Fruit fly (Drosophila melanogaster) whole organism, embryonic: Measurements from ENCODE around the gene CG12643.
A peak's percentile ranks its signal among the peaks of the same experiment; 100 is the strongest.

ENCODE experiments used
- CG10209 ChIP-seq: fragments of 200-800 bp; sonication (Bioruptor generic); optimal IDR thresholded peaks from 3 replicates; lab custom pipeline; 2017; ENCODE audit warnings: missing biosample characterization, mild to moderate bottlenecking, missing genetic modification characterization, missing genetic modification reagents
- CG10274 ChIP-seq: fragments of 200-800 bp; sonication (Bioruptor generic); optimal IDR thresholded peaks from 3 replicates; lab custom pipeline; 2017; ENCODE audit warnings: missing biosample characterization, mild to moderate bottlenecking, missing genetic modification characterization
- CG12071 ChIP-seq: fragments of 200-800 bp; sonication (Bioruptor generic); optimal IDR thresholded peaks from 3 replicates; lab custom pipeline; 2018; ENCODE audit warnings: missing biosample characterization, mild to moderate bottlenecking, missing genetic modification characterization
- CG12769 ChIP-seq: fragments of 200-800 bp; sonication (Bioruptor generic); optimal IDR thresholded peaks from 2 replicates; lab custom pipeline; 2019; ENCODE audit warnings: missing biosample characterization, mild to moderate bottlenecking, missing genetic modification characterization, moderate library complexity
- CG12942 ChIP-seq: fragments of 200-800 bp; sonication (Bioruptor generic); optimal IDR thresholded peaks from 3 replicates; lab custom pipeline; 2016; ENCODE audit warnings: missing biosample characterization, missing genetic modification characterization
- CG15011 ChIP-seq: fragments of 200-800 bp; sonication (Bioruptor generic); optimal IDR thresholded peaks from 3 replicates; lab custom pipeline; 2018; ENCODE audit warnings: missing biosample characterization, mild to moderate bottlenecking, missing genetic modification characterization
- CG16863 ChIP-seq: fragments of 200-800 bp; sonication (Bioruptor generic); optimal IDR thresholded peaks from 3 replicates; lab custom pipeline; 2016; ENCODE audit warnings: missing biosample characterization, missing genetic modification characterization
- CG17568 ChIP-seq: fragments of 200-800 bp; sonication (Bioruptor generic); optimal IDR thresholded peaks from 2 replicates; lab custom pipeline; 2018; ENCODE audit warnings: missing biosample characterization, mild to moderate bottlenecking, missing genetic modification characterization, moderate library complexity
- CG18011 ChIP-seq: fragments of 200-800 bp; sonication (Bioruptor generic); optimal IDR thresholded peaks from 2 replicates; lab custom pipeline; 2017; ENCODE audit warnings: missing biosample characterization, missing genetic modification characterization, mild to moderate bottlenecking, moderate library complexity, missing genotype
- CG18476 ChIP-seq: fragments of 200-800 bp; sonication (Bioruptor generic); optimal IDR thresholded peaks from 2 replicates; lab custom pipeline; 2016; ENCODE audit warnings: missing biosample characterization, mild to moderate bottlenecking, missing genetic modification characterization
- CG18599 ChIP-seq: fragments of 200-800 bp; sonication (Bioruptor generic); optimal IDR thresholded peaks from 3 replicates; lab custom pipeline; 2017; ENCODE audit warnings: missing biosample characterization, missing genetic modification characterization, mild to moderate bottlenecking, moderate library complexity, missing genetic modification reagents
- CG2875 ChIP-seq: fragments of 200-800 bp; sonication (Bioruptor generic); optimal IDR thresholded peaks from 2 replicates; lab custom pipeline; 2017; ENCODE audit warnings: missing biosample characterization, mild to moderate bottlenecking, missing genetic modification characterization, missing genetic modification reagents
- CG31388 ChIP-seq: fragments of 200-800 bp; sonication (Bioruptor generic); optimal IDR thresholded peaks from 2 replicates; lab custom pipeline; 2016; ENCODE audit warnings: missing biosample characterization, missing genetic modification characterization
- CG3163 ChIP-seq: fragments of 200-800 bp; sonication (Bioruptor generic); optimal IDR thresholded peaks from 3 replicates; lab custom pipeline; 2016; ENCODE audit warnings: missing biosample characterization, missing genetic modification characterization
- CG3847 ChIP-seq: fragments of 200-800 bp; sonication (Bioruptor generic); IDR thresholded peaks from 2 replicates; pipeline ENCODE4 v1.3.6; 2022; ENCODE audit warnings: missing biosample characterization, missing genetic modification characterization
- CG4282 ChIP-seq: fragments of 200-800 bp; sonication (Bioruptor generic); optimal IDR thresholded peaks from 2 replicates; lab custom pipeline; 2016; ENCODE audit warnings: missing biosample characterization, missing genetic modification characterization
- CG43689 ChIP-seq: fragments of 200-800 bp; sonication (Bioruptor generic); IDR thresholded peaks from 2 replicates; pipeline ENCODE4 v1.3.6; 2022; ENCODE audit warnings: missing biosample characterization, missing genetic modification characterization
- CG5953 ChIP-seq: fragments of 200-800 bp; sonication (Bioruptor generic); IDR thresholded peaks from 2 replicates; pipeline ENCODE4 v1.3.6; 2022; ENCODE audit warnings: missing biosample characterization, missing genetic modification characterization
- CG6813 ChIP-seq: fragments of 200-800 bp; sonication (Bioruptor generic); optimal IDR thresholded peaks from 2 replicates; lab custom pipeline; 2017; ENCODE audit warnings: missing biosample characterization, missing genetic modification characterization, mild to moderate bottlenecking, moderate library complexity, missing genetic modification reagents
- CG8388 ChIP-seq: fragments of 200-800 bp; sonication (Bioruptor generic); optimal IDR thresholded peaks from 2 replicates; lab custom pipeline; 2019; ENCODE audit warnings: missing biosample characterization, mild to moderate bottlenecking, missing genetic modification characterization, moderate library complexity
- Dip2 ChIP-seq: fragments of 200-800 bp; sonication (Bioruptor generic); IDR thresholded peaks from 2 replicates; pipeline ENCODE4 v1.3.6; 2022; ENCODE audit warnings: missing biosample characterization, missing genetic modification characterization
- Dp ChIP-seq: fragments of 200-800 bp; sonication (Bioruptor generic); optimal IDR thresholded peaks from 2 replicates; lab custom pipeline; 2018; ENCODE audit warnings: missing biosample characterization, mild to moderate bottlenecking, missing genetic modification characterization, moderate library complexity
- E2f1 ChIP-seq: fragments of 200-800 bp; sonication (Bioruptor generic); IDR thresholded peaks from 2 replicates; pipeline ENCODE4 v1.3.6; 2022; ENCODE audit warnings: missing biosample characterization, missing genetic modification characterization
- Elba2 ChIP-seq: fragments of 200-800 bp; sonication (Bioruptor generic); optimal IDR thresholded peaks from 3 replicates; lab custom pipeline; 2016; ENCODE audit warnings: missing biosample characterization, missing genetic modification characterization
- Ets97D ChIP-seq: fragments of 200-800 bp; sonication (Bioruptor generic); optimal IDR thresholded peaks from 3 replicates; lab custom pipeline; 2016; ENCODE audit warnings: missing biosample characterization, missing genetic modification characterization
- HLH4C ChIP-seq: fragments of 200-800 bp; sonication (Bioruptor generic); IDR thresholded peaks from 3 replicates; pipeline ENCODE4 v1.3.6; 2022; ENCODE audit warnings: missing biosample characterization, missing genetic modification characterization; ENCODE audit not compliant: partially characterized antibody
- Hsf ChIP-seq: fragments of 200-800 bp; sonication (Bioruptor generic); optimal IDR thresholded peaks from 3 replicates; lab custom pipeline; 2016; ENCODE audit warnings: missing biosample characterization, missing genetic modification characterization
- Nf-YA ChIP-seq: fragments of 200-800 bp; sonication (Bioruptor generic); IDR thresholded peaks from 2 replicates; pipeline ENCODE4 v1.3.6; 2022; ENCODE audit warnings: missing biosample characterization, missing genetic modification characterization
- NfI ChIP-seq: fragments of 200-800 bp; sonication (Bioruptor generic); optimal IDR thresholded peaks from 3 replicates; lab custom pipeline; 2018; ENCODE audit warnings: missing biosample characterization, mild to moderate bottlenecking, missing genetic modification characterization, moderate library complexity
- Opbp ChIP-seq: fragments of 200-800 bp; sonication (Bioruptor generic); IDR thresholded peaks from 3 replicates; pipeline ENCODE4 v1.3.6; 2022; ENCODE audit warnings: missing biosample characterization, missing genetic modification characterization; ENCODE audit not compliant: partially characterized antibody
- Rx ChIP-seq: fragments of 200-800 bp; sonication (Bioruptor generic); IDR thresholded peaks from 2 replicates; pipeline ENCODE4 v1.3.6; 2022; ENCODE audit warnings: missing biosample characterization, missing genetic modification characterization
- Spps ChIP-seq: fragments of 200-800 bp; sonication (Bioruptor generic); optimal IDR thresholded peaks from 2 replicates; lab custom pipeline; 2018; ENCODE audit warnings: missing biosample characterization, mild to moderate bottlenecking, missing genetic modification characterization
- Xbp1 ChIP-seq: fragments of 200-800 bp; sonication (Bioruptor generic); optimal IDR thresholded peaks from 3 replicates; lab custom pipeline; 2016; ENCODE audit warnings: missing biosample characterization, mild to moderate bottlenecking, missing genetic modification characterization
- bab2 ChIP-seq: fragments of 200-800 bp; sonication (Bioruptor generic); optimal IDR thresholded peaks from 2 replicates; lab custom pipeline; 2016; ENCODE audit warnings: missing biosample characterization, missing genetic modification characterization
- br ChIP-seq: fragments of >200 bp; optimal IDR thresholded peaks from 2 replicates; lab custom pipeline; 2017
- chif ChIP-seq, 2 experiments: fragments of 200-800 bp; sonication (Bioruptor generic); optimal IDR thresholded peaks; 3 replicates each; lab custom pipeline; 2016; ENCODE audit warnings: missing biosample characterization in 2 of 2, missing genetic modification characterization in 2 of 2
- ems ChIP-seq: fragments of 200-800 bp; sonication (Bioruptor generic); optimal IDR thresholded peaks from 3 replicates; lab custom pipeline; 2016; ENCODE audit warnings: missing biosample characterization, missing genetic modification characterization
- fd96Cb ChIP-seq: fragments of 200-800 bp; sonication (Bioruptor generic); optimal IDR thresholded peaks from 2 replicates; lab custom pipeline; 2018; ENCODE audit warnings: missing biosample characterization, mild to moderate bottlenecking, missing genetic modification characterization, moderate library complexity
- ind ChIP-seq: fragments of 200-800 bp; sonication (Bioruptor generic); optimal IDR thresholded peaks from 3 replicates; lab custom pipeline; 2016; ENCODE audit warnings: missing biosample characterization, missing genetic modification characterization
- kah ChIP-seq: fragments of 200-800 bp; sonication (Bioruptor generic); optimal IDR thresholded peaks from 2 replicates; lab custom pipeline; 2018; ENCODE audit warnings: missing biosample characterization, mild to moderate bottlenecking, missing genetic modification characterization
- kay ChIP-seq: fragments of 200-800 bp; sonication (Bioruptor generic); optimal IDR thresholded peaks from 2 replicates; lab custom pipeline; 2016; ENCODE audit warnings: missing biosample characterization, missing genetic modification characterization
- kni ChIP-seq: fragments of 200-800 bp; sonication (Bioruptor generic); optimal IDR thresholded peaks from 3 replicates; lab custom pipeline; 2017; ENCODE audit warnings: mild to moderate bottlenecking, missing biosample characterization, missing genetic modification reagents, missing genetic modification characterization
- mirr ChIP-seq: fragments of 200-800 bp; sonication (Bioruptor generic); optimal IDR thresholded peaks from 3 replicates; lab custom pipeline; 2018; ENCODE audit warnings: missing biosample characterization, mild to moderate bottlenecking, missing genetic modification characterization
- pros ChIP-seq: fragments of 200-800 bp; sonication (Bioruptor generic); optimal IDR thresholded peaks from 3 replicates; lab custom pipeline; 2019; ENCODE audit warnings: missing biosample characterization, mild to moderate bottlenecking, missing genetic modification characterization, moderate library complexity
- pzg ChIP-seq: fragments of 200-800 bp; sonication (Bioruptor generic); optimal IDR thresholded peaks from 3 replicates; lab custom pipeline; 2018; ENCODE audit warnings: missing biosample characterization, mild to moderate bottlenecking, missing genetic modification characterization, moderate library complexity
- sens-2 ChIP-seq: fragments of 200-800 bp; sonication (Bioruptor generic); IDR thresholded peaks from 2 replicates; pipeline ENCODE4 v1.3.6; 2022; ENCODE audit warnings: missing biosample characterization, missing genetic modification characterization
- slou ChIP-seq: fragments of 200-800 bp; sonication (Bioruptor generic); optimal IDR thresholded peaks from 3 replicates; lab custom pipeline; 2016; ENCODE audit warnings: missing biosample characterization, missing genetic modification characterization
- unpg ChIP-seq: fragments of 200-800 bp; sonication (Bioruptor generic); optimal IDR thresholded peaks from 3 replicates; lab custom pipeline; 2018; ENCODE audit warnings: missing biosample characterization, mild to moderate bottlenecking, missing genetic modification characterization, moderate library complexity
- usp ChIP-seq: fragments of >200 bp; optimal IDR thresholded peaks from 2 replicates; lab custom pipeline; 2017; ENCODE audit warnings: missing biosample characterization, missing genetic modification characterization

The CG12643 gene

dm6 chrX:10265213-10266017 lies at the start of gene CG12643 (continued):
- TF ChIP-seq CG6813 (GFP tag; lab: Kevin White, UChicago) (peak; percentile 83), chif (GFP tag; optimal IDR thresholded peaks at IDR 0.05; lab: Kevin White, UChicago) (peak; percentile 94 to 95), slou (GFP tag; lab: Kevin White, UChicago) (peak; percentile 75), NfI (GFP tag; lab: Kevin White, UChicago) (peak; percentile 86), CG31388 (peak; percentile 61), HLH4C (no peak), CG10274 (GFP tag; lab: Kevin White, UChicago) (peak; percentile 52), fd96Cb (tag; lab: Kevin White, UChicago) (peak; percentile 92), CG4282 (GFP tag; lab: Kevin White, UChicago) (peak; percentile 89), sens-2 (GFP tag; lab: Robert Waterston, UW) (peak; percentile 92), CG18476 (GFP tag; lab: Kevin White, UChicago) (peak; percentile 82), CG5953 (GFP tag; lab: Robert Waterston, UW) (peak; percentile 95), pzg (GFP tag; lab: Kevin White, UChicago) (peak; percentile 5), unpg (GFP tag; lab: Kevin White, UChicago) (peak; percentile 91), CG43689 (GFP tag; lab: Robert Waterston, UW) (peak; percentile 85), CG8388 (GFP tag; lab: Kevin White, UChicago) (peak; percentile 87), br (lab: Kevin White, UChicago) (no peak), ind (GFP tag; lab: Kevin White, UChicago) (peak; percentile 94), CG10209 (GFP tag; lab: Kevin White, UChicago) (peak; percentile 85), Elba2 (GFP tag; lab: Kevin White, UChicago) (no peak), usp (no peak), CG18599 (GFP tag; lab: Kevin White, UChicago) (peak; percentile 89), ems (GFP tag; lab: Kevin White, UChicago) (peak; percentile 92), Ets97D (peak; percentile 73), Xbp1 (peak; percentile 95), kni (GFP tag; lab: Kevin White, UChicago) (peak; percentile 70), kay (GFP tag; lab: Kevin White, UChicago) (peak; percentile 84), Dp (GFP tag; lab: Kevin White, UChicago) (no peak), bab2 (GFP tag; lab: Kevin White, UChicago) (peak; percentile 96), Rx (GFP tag; lab: Robert Waterston, UW) (peak; percentile 94), Spps (peak; percentile 64), pros (GFP tag; lab: Kevin White, UChicago) (peak; percentile 27), CG18011 (GFP tag; lab: Kevin White, UChicago) (peak; percentile 56), mirr (peak; percentile 22), Dip2 (GFP tag; lab: Robert Waterston, UW) (peak; percentile 26), Opbp (GFP tag; lab: Robert Waterston, UW) (no peak), E2f1 (GFP tag; lab: Robert Waterston, UW) (peak; percentile 91), CG3847 (peak; percentile 73), Hsf (GFP tag; lab: Kevin White, UChicago) (peak; percentile 93), Nf-YA (GFP tag; lab: Robert Waterston, UW) (peak; percentile 81; the same call in 1 of the 2 replicates), CG12942 (peak; percentile 89), kah (GFP tag; lab: Kevin White, UChicago) (peak; percentile 20), CG16863 (GFP tag; lab: Kevin White, UChicago) (peak; percentile 94), CG12071 (GFP tag; lab: Kevin White, UChicago) (peak; percentile 90), CG3163 (peak; percentile 79), CG17568 (peak; percentile 71), CG12769 (tag; lab: Kevin White, UChicago) (peak; percentile 96), CG15011 (GFP tag; lab: Kevin White, UChicago) (peak; percentile 84), CG2875 (GFP tag; lab: Kevin White, UChicago) (peak; percentile 84)
